Worm (Caenorhabditis elegans) whole organism, L4/young adult: ENCODE results near the gene srw-10.

Experiments used
- W03F9.2 ChIP-seq: fragments of 150-350 bp; optimal IDR thresholded peaks from 2 replicates; lab custom pipeline; 2014; ENCODE audit warnings: missing biosample characterization, missing genetic modification characterization
- dao-5 ChIP-seq: sonication (generic microtip); optimal IDR thresholded peaks from 2 replicates; lab custom pipeline; 2016; ENCODE audit warnings: missing genotype, missing genetic modification characterization, moderate library complexity, missing compliant biosample characterization
- him-1 ChIP-seq: sonication (generic microtip); optimal IDR thresholded peaks from 2 replicates; lab custom pipeline; 2016; ENCODE audit warnings: missing genotype, missing genetic modification reagents, missing genetic modification characterization, missing compliant biosample characterization

Gene srw-10

DNA sequence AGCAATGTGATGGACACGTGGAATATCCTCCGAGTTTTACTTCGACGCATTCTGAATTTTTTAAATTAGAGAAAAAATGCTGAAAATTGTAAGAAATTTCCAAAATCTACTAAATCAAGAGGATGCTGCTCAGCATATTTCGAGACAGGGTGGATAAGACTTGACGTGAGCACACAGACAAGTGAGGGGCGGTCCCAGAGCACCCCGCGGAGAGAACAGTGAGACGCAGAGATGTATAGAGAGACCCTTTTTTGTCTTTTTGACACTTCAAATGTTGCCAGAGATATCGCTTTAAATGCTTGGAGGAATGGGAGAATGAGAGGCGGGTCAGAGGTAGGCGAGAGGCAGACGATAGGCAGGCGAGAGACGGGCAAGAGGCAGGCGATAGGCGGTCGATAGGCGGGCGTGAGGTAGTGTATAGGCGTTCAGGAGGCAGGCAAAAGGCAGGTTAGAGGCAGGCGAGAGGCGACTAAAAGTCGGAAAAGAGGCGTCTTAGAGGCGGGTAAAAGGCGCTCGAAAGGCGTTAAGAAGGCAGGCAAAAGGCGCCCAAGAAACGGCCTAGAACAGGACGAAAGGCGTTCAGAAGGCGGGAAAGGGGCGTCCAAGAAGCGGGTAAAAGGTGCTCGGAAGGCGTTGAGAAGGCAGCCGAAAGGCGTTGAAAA lies 24.7 kb downstream of the srw-10 start, which contains the start of gene gab-1:
gab-1 (minus strand) TSS at position 51 of the 662 bp plus-strand sequence.
- TF ChIP-seq W03F9.2 (tag; lab: Kevin White, UChicago) (no peak), dao-5 (tag; lab: Kevin White, UChicago) (no peak), him-1 (no peak)

DNA sequence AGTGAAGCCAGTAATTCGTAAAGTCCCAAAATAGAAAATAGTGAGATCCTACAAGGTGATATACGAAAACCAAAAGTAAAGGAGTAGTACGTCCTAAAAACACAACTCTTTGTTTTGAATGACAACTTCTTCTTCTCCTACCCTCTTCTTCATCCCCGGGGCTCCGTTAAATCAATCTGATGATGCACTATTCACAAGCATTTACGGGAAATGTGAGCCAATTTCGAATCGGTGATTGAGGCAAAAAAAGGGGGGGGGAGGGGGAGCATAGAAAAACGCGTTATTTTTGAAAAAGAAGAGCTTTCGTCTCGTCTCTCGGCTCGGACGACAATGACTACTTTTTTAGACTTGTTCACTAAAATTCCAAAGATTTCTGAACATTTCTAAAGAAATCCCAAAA lies 28.7 kb downstream of the srw-10 start:
- TF ChIP-seq dao-5 (tag; lab: Kevin White, UChicago) (no peak), W03F9.2 (tag; lab: Kevin White, UChicago) (no peak), him-1 (no peak)

DNA sequence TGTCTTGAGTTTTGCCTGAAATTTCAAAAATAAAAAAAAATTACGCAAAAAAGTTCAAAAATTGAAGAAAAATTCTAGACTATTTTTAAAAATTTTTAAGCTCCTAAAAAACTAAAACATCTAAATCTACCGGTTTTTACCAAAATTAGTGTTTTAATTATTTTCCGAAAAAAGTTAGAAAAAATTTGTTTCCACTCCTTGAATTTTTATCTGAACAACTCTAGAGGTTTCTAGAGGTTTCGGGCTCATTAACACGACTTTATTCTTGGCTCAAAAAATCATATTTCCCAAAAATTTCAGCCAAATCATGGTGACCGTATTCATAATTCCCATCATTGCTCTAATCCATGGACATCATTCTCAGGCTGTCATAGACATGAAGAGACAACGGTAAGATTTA lies 29.7 kb downstream of the srw-10 start, which contains the start of gene lgc-37:
lgc-37 (plus strand) TSS at position 301 of the 400 bp plus-strand sequence.
- TF ChIP-seq W03F9.2 (tag; lab: Kevin White, UChicago): no peak
- TF ChIP-seq him-1: no peak
- no peak for TF ChIP-seq dao-5 (tag; lab: Kevin White, UChicago)

DNA sequence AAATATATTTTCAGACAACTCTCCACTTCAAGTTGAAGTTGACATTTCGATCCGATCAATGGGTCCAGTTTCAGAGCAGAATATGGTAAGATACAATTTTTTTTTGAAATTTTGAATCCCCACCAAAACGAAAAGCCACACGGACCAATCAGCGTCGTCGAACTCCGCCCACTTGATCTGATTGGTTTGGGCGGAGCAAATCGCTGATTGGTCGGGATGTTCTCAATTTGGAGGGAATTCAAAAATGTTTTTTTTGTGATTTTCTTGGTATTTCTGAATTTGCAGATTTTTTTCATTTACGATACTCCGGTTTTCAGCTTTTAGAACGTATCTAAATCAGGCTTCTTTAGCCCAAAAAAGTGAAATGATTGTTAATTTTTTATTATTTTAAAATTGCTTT lies 30.3 kb downstream of the srw-10 start:
- no peak for TF ChIP-seq dao-5 (tag; lab: Kevin White, UChicago)
- TF ChIP-seq him-1: no peak
- TF ChIP-seq W03F9.2 (tag; lab: Kevin White, UChicago): no peak

DNA sequence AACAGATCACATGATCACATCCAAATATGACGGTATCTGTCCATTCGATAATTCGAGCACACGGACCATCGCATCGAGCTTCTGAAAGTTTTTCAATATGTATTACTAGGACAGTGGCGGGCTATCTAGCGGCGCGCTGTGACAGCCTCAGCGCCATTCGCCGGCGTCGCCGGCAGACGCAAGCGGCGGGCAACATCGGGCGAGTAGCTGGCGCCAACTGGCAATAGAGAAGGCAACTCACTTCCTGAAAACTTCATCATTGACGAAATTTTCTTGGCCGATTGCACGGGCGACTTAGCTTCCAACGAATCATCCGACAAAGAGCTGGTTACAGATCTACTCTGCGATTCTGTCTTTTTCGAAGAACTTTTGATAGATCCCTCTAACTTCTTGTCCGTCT lies 33.1 kb downstream of the srw-10 start:
- no peak for TF ChIP-seq him-1
- no peak for TF ChIP-seq W03F9.2 (tag; lab: Kevin White, UChicago)
- no peak for TF ChIP-seq dao-5 (tag; lab: Kevin White, UChicago)

DNA sequence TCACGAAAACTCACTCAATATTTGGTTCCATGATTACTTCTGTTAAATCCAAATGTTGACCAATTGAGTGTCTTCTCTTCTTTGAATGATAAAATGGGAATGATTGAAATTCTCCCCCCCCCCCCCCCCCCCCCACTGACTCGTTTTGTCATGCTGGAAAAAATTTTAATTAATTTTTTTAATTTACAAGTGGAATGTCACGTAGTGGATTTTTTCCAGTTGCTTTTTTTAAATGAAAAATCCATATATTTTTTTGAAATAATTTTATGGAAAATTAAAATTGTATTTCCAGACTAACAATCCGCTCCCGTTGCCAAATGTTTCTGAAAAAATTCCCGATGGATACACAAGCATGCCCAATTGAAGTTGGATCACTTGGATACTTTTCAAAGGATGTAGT lies 34.3 kb downstream of the srw-10 start, which contains the start of gene BE10.1:
BE10.1 (minus strand) TSS at position 101 of the 400 bp plus-strand sequence.
- TF ChIP-seq dao-5 (tag; lab: Kevin White, UChicago) (no peak), him-1 (no peak), W03F9.2 (tag; lab: Kevin White, UChicago) (no peak)

DNA sequence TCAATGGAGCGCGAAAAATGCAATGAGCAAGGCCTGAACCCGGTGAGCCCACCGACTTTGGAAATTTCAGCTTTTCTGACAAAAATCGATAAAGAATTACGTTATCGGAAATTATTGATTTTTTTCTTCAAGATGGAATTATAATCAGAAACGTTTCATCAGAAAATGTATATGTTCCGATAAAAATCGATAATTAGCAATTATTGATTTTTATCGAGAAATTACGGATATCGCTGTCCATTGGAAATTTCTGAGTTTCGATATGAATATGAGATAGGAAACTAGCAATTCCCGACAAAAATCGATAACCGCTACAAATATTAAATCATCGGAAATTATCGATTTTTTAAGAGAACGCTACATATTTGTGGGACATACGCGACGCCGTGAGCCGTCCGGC lies 39.1 kb downstream of the srw-10 start:
- TF ChIP-seq him-1 (no peak), W03F9.2 (tag; lab: Kevin White, UChicago) (no peak), dao-5 (tag; lab: Kevin White, UChicago) (no peak)

DNA sequence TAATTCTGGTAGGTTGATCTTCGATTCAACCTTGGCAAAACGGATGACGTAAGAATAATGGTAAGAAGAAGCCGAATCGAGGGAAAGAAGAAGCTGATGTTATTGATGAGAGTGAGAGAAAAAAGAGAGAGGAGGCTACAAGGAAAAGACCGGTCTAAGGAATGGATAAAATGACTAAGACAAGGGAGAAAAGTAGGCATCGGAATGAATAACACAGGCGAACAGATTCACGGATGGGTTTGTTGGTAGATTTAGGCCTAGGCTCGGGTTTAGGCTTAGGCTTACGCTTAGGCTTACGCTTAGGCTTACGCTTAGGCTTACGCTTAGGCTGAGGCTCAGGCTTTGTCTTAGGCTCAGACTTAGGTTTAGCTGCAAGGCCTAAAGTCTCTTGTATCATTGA lies 43.3 kb downstream of the srw-10 start, which contains the start of gene agmo-1:
agmo-1 (minus strand) TSS at position 101 of the 400 bp plus-strand sequence.
- TF ChIP-seq him-1 (no peak), dao-5 (tag; lab: Kevin White, UChicago) (no peak), W03F9.2 (tag; lab: Kevin White, UChicago) (no peak)

DNA sequence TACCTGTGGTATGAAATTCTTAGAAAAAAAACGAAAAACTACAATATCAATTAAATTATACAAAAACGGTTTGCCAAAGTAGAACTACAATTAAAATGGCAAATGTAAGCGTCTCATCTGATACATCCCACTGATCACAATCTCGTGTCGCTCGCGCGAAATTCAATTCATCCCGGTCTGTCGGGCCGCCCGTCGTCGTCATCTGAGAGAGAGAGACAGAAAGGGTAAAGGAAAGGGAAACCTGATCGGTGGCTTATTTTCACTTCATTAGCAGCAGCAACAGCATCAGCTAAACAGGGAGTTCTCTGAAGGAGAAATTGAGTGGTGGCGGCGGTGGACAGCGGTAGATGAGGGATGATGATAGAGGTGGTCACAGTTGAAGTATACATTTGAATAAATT lies 45.4 kb downstream of the srw-10 start:
- TF ChIP-seq him-1: no peak
